Worm (Caenorhabditis elegans): Measurements from ENCODE around the gene pals-37.
A peak's percentile ranks its signal among the peaks of the same experiment; 100 is the strongest.

pals-37 gene

ce11 chrV:12401383-12401782, 39.9 kb downstream of the pals-37 start, which contains the start of gene K01D12.7:
Gene K01D12.7 (minus strand): TSS chrV:12401483.
- TF ChIP-seq grh-1 (GFP tag; IDR thresholded peaks at IDR 0.05) (no peak), ces-1 (GFP tag; optimal IDR thresholded peaks at IDR 0.05) (no peak), sox-4 (tag; optimal IDR thresholded peaks at IDR 0.05) (no peak), nhr-19 (GFP tag; conservative IDR thresholded peaks at IDR 0.05) (no peak), vab-15 (tag; optimal IDR thresholded peaks at IDR 0.05) (no peak), nhr-84 (tag; optimal IDR thresholded peaks at IDR 0.05) (no peak)

DNA sequence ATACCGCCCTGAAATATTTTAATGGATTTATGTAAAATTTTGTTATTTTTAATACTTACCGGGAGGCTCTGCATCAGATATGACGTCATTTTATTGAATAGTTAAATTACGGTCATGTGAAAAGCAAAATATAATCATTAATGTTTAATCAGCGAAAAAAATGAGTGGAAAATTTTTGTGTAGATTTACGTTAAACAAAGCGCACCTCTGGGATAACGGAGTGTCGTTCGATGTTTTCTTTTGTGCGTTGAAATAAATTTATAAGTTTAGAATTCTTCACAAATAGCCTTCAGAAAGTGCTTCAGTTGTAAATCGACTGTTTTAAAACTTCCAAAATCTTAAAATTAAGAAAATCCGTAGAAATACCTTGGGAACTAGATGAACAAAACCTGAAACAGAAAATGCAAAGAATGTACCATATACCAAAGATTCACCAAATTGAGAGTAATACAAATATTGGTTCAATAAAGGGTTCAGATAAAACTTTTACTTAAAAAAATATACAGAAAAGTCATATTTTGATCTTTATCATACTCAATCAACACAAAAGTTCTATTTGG, 40.6 kb downstream of the pals-37 start, which contains the start of the genes K01D12.20 and miga-1:
K01D12.20 (minus strand) TSS at position 138 of the 560 bp plus-strand sequence.
miga-1 (minus strand) TSS at position 183 of the 560 bp plus-strand sequence.
- TF ChIP-seq mdl-1 (tag; optimal IDR thresholded peaks at IDR 0.05): no peak
- peak; percentile 59 for TF ChIP-seq mep-1 (tag; optimal IDR thresholded peaks at IDR 0.05)
- TF ChIP-seq lin-35 (GFP tag; optimal IDR thresholded peaks at IDR 0.05): peak; percentile 26 to 63
- TF ChIP-seq fkh-8 (tag; optimal IDR thresholded peaks at IDR 0.05): no peak
- TF ChIP-seq unc-130 (tag; optimal IDR thresholded peaks at IDR 0.05): no peak
- TF ChIP-seq egl-27 (tag; optimal IDR thresholded peaks at IDR 0.05): no peak
- TF ChIP-seq tbx-2 (tag; optimal IDR thresholded peaks at IDR 0.05): peak; percentile 31
- no peak for TF ChIP-seq mef-2 (tag; optimal IDR thresholded peaks at IDR 0.05)
- TF ChIP-seq efl-1 (optimal IDR thresholded peaks at IDR 0.05): peak; percentile 31 to 60
- TF ChIP-seq efl-1 (GFP tag; optimal IDR thresholded peaks at IDR 0.05 in 1 of 2): peak; percentile 50 to 93
- peak; percentile 56 for TF ChIP-seq C16A3.4 (tag; optimal IDR thresholded peaks at IDR 0.05)
- no peak for TF ChIP-seq nhr-237 (tag; optimal IDR thresholded peaks at IDR 0.05)
- TF ChIP-seq lin-15B (tag; optimal IDR thresholded peaks at IDR 0.05): peak; percentile 28
- peak; percentile 43 for TF ChIP-seq swsn-7 (tag; optimal IDR thresholded peaks at IDR 0.05)
- no peak for TF ChIP-seq zag-1 (tag; optimal IDR thresholded peaks at IDR 0.05)
- no peak for TF ChIP-seq sptf-1 (tag; optimal IDR thresholded peaks at IDR 0.05)
- TF ChIP-seq ets-5 (GFP tag; IDR thresholded peaks at IDR 0.05): no peak
- peak; percentile 46 for TF ChIP-seq nhr-20 (tag; optimal IDR thresholded peaks at IDR 0.05)
- TF ChIP-seq lsy-2 (tag; optimal IDR thresholded peaks at IDR 0.05): peak; percentile 55 to 62
- no peak for TF ChIP-seq unc-30 (tag; optimal IDR thresholded peaks at IDR 0.05)
- TF ChIP-seq ztf-11 (tag; optimal IDR thresholded peaks at IDR 0.05): no peak
- peak; percentile 42 for TF ChIP-seq nhr-71 (tag; optimal IDR thresholded peaks at IDR 0.05)
- no peak for TF ChIP-seq ceh-63 (GFP tag; optimal IDR thresholded peaks at IDR 0.05)
- no peak for TF ChIP-seq nhr-85 (tag)
- peak; percentile 56 for TF ChIP-seq nhr-47 (tag; optimal IDR thresholded peaks at IDR 0.05)
- TF ChIP-seq dpl-1 (GFP tag; optimal IDR thresholded peaks at IDR 0.05): peak; percentile 37 to 55 (median 46)
- peak; percentile 34 for TF ChIP-seq elt-2 (tag; optimal IDR thresholded peaks at IDR 0.05)
- no peak for TF ChIP-seq fkh-10 (GFP tag; optimal IDR thresholded peaks at IDR 0.05)
- no peak for TF ChIP-seq lin-39 (tag; optimal IDR thresholded peaks at IDR 0.05)
- TF ChIP-seq egl-13 (tag; optimal IDR thresholded peaks at IDR 0.05): no peak
- TF ChIP-seq nhr-19 (GFP tag; conservative IDR thresholded peaks at IDR 0.05): peak; percentile 22; the same call in 1 of the 2 replicates
- no peak for TF ChIP-seq aha-1 (tag; optimal IDR thresholded peaks at IDR 0.05)
- TF ChIP-seq grh-1 (GFP tag; IDR thresholded peaks at IDR 0.05): no peak
- peak; percentile 22 for TF ChIP-seq skn-1 (tag; optimal IDR thresholded peaks at IDR 0.05)
- TF ChIP-seq blmp-1 (tag; optimal IDR thresholded peaks at IDR 0.05): peak; percentile 25
- TF ChIP-seq xbp-1 (tag; optimal IDR thresholded peaks at IDR 0.05): peak; percentile 32
- peak; percentile 57 for TF ChIP-seq snu-23 (GFP tag; optimal IDR thresholded peaks at IDR 0.05)
- TF ChIP-seq ceh-82 (tag; optimal IDR thresholded peaks at IDR 0.05): peak in 2 of 3 experiments; percentile 8 to 11
- peak; percentile 49 for TF ChIP-seq nhr-90 (tag; optimal IDR thresholded peaks at IDR 0.05; ENCODE audit: poor library complexity)
- no peak for TF ChIP-seq sup-37 (GFP tag; optimal IDR thresholded peaks at IDR 0.05)
- TF ChIP-seq unc-62 (GFP tag; optimal IDR thresholded peaks at IDR 0.05): no peak
- no peak for TF ChIP-seq pax-3 (tag; optimal IDR thresholded peaks at IDR 0.05)
- TF ChIP-seq isw-1 (GFP tag; IDR thresholded peaks at IDR 0.05): no peak
- peak; percentile 42 for TF ChIP-seq dsc-1 (tag; optimal IDR thresholded peaks at IDR 0.05)
- TF ChIP-seq ama-1 (optimal IDR thresholded peaks at IDR 0.05): no peak
